Worm (Caenorhabditis elegans): ENCODE measurements around the gene mrps-26.
A peak's percentile ranks its signal among the peaks of the same experiment; 100 is the strongest.

mrps-26 gene

DNA sequence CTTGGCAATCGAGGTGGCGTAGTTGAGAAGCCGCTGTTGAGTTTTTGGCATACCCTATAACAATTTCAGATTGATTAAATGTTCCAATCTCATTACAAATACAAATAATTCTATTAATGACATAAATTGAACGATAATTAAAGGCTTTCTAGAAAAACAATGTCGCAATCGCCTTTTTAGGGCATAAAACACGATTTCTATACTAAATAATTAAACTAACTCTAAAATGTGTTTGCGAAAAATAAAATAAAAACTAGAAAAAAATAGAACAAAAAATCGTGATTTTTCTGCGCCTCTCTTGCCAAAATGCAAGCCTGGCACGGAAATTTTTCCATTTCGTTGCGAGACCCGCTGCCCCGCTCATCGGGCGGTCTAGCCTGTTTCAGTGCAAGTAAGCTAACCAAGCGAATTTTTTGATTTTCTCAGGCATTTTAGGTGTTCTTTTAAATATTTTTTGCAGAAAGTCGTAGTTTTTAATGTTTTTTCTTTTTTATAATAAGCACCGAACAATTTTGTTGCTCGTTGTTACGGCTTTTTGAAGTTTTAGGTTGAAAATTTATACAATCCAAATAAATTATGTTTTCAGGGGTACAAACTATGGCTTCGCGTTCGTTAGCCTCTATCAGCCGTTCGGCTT is 6.5 kb upstream of the mrps-26 start, which contains the start of the genes C34E10.12, C34E10.10 and atp-2 (continued):
- TF ChIP-seq elt-2 (tag; optimal IDR thresholded peaks at IDR 0.05) (no peak), nhr-85 (tag) (peak; percentile 93), skn-1 (tag; optimal IDR thresholded peaks at IDR 0.05) (peak; percentile 96), zag-1 (tag; optimal IDR thresholded peaks at IDR 0.05) (no peak), vab-15 (tag; optimal IDR thresholded peaks at IDR 0.05) (no peak), xbp-1 (tag; optimal IDR thresholded peaks at IDR 0.05) (peak; percentile 88), pag-3 (tag; optimal IDR thresholded peaks at IDR 0.05; ENCODE audit: borderline replicate concordance, insufficient read depth) (no peak), pax-3 (tag; optimal IDR thresholded peaks at IDR 0.05) (peak; percentile 63), ama-1 (optimal IDR thresholded peaks at IDR 0.05) (no peak), irx-1 (tag; optimal IDR thresholded peaks at IDR 0.05) (peak; percentile 64), dpl-1 (GFP tag; optimal IDR thresholded peaks at IDR 0.05) (peak; percentile 79 to 85 (median 82)), mab-9 (GFP tag; IDR thresholded peaks at IDR 0.05) (peak; percentile 38; the same call in 1 of the 2 replicates), isw-1 (GFP tag; IDR thresholded peaks at IDR 0.05) (peak; percentile 90), sup-37 (GFP tag; optimal IDR thresholded peaks at IDR 0.05) (no peak), ceh-82 (tag; optimal IDR thresholded peaks at IDR 0.05) (peak; percentile 70 to 95 (median 73)), lir-3 (tag; optimal IDR thresholded peaks at IDR 0.05; ENCODE audit: poor library complexity) (peak; percentile 80), fkh-8 (tag; optimal IDR thresholded peaks at IDR 0.05) (peak; percentile 85), efl-3 (GFP tag; optimal IDR thresholded peaks at IDR 0.05) (no peak), ets-5 (GFP tag; IDR thresholded peaks at IDR 0.05) (no peak), pqm-1 (tag; optimal IDR thresholded peaks at IDR 0.05) (no peak), fkh-4 (tag; optimal IDR thresholded peaks at IDR 0.05; ENCODE audit: borderline replicate concordance) (no peak), hpl-2 (GFP tag; optimal IDR thresholded peaks at IDR 0.05) (peak; percentile 81), nhr-11 (tag; optimal IDR thresholded peaks at IDR 0.05) (peak; percentile 27), grh-1 (GFP tag; IDR thresholded peaks at IDR 0.05) (peak; percentile 52; the same call in 1 of the 2 replicates), nhr-90 (tag; optimal IDR thresholded peaks at IDR 0.05; ENCODE audit: poor library complexity) (peak; percentile 85), nhr-47 (tag; optimal IDR thresholded peaks at IDR 0.05) (peak; percentile 89), nhr-237 (tag; optimal IDR thresholded peaks at IDR 0.05) (peak; percentile 67), zip-4 (GFP tag; optimal IDR thresholded peaks at IDR 0.05) (peak; percentile 40), snpc-4 (tag; optimal IDR thresholded peaks at IDR 0.05) (peak; percentile 46), elt-3 (tag; optimal IDR thresholded peaks at IDR 0.05) (peak in 3 of 6 experiments; percentile 44 to 89 (median 77)), lin-15B (tag; optimal IDR thresholded peaks at IDR 0.05) (peak; percentile 88), rnt-1 (tag; optimal IDR thresholded peaks at IDR 0.05) (peak; percentile 90), sptf-1 (tag; optimal IDR thresholded peaks at IDR 0.05) (no peak), alr-1 (tag; optimal IDR thresholded peaks at IDR 0.05; ENCODE audit: borderline replicate concordance) (no peak), fkh-10 (GFP tag; optimal IDR thresholded peaks at IDR 0.05) (peak; percentile 60), ceh-90 (tag; optimal IDR thresholded peaks at IDR 0.05) (peak; percentile 31), nhr-84 (tag; optimal IDR thresholded peaks at IDR 0.05) (no peak), egl-27 (tag; optimal IDR thresholded peaks at IDR 0.05) (no peak), aha-1 (tag; optimal IDR thresholded peaks at IDR 0.05) (peak; percentile 59), unc-130 (tag; optimal IDR thresholded peaks at IDR 0.05) (peak; percentile 87), mdl-1 (tag; optimal IDR thresholded peaks at IDR 0.05) (peak in 1 of 2 experiments; percentile 66), C04F5.9 (tag; optimal IDR thresholded peaks at IDR 0.05) (peak; percentile 61), lin-13 (GFP tag; optimal IDR thresholded peaks at IDR 0.05) (peak; percentile 84), lin-39 (tag; optimal IDR thresholded peaks at IDR 0.05) (peak; percentile 2), unc-30 (tag; optimal IDR thresholded peaks at IDR 0.05) (no peak), sox-4 (tag; optimal IDR thresholded peaks at IDR 0.05) (peak; percentile 48)
